Worm (Caenorhabditis elegans) whole organism, early embryonic: Measurements from ENCODE around the gene set-1.

Experiments
- B0310.2 ChIP-seq: sonication (generic microtip); optimal IDR thresholded peaks from 2 replicates; lab custom pipeline; 2016; ENCODE audit warnings: mild to moderate bottlenecking, missing genetic modification characterization, missing compliant biosample characterization
- F13C5.2 ChIP-seq: sonication (generic microtip); optimal IDR thresholded peaks from 2 replicates; lab custom pipeline; 2017; ENCODE audit warnings: mild to moderate bottlenecking, missing genetic modification characterization, inconsistent platforms, missing compliant biosample characterization
- aly-1 ChIP-seq: sonication (generic microtip); optimal IDR thresholded peaks from 2 replicates; lab custom pipeline; 2016; ENCODE audit warnings: missing genetic modification characterization, missing compliant biosample characterization
- ama-1 ChIP-seq: fragments of 150-350 bp; optimal IDR thresholded peaks from 2 replicates; lab custom pipeline; 2014
- ceh-13 ChIP-seq: fragments of 200-800 bp; sonication (Bioruptor generic); optimal IDR thresholded peaks from 2 replicates; lab custom pipeline; 2018; ENCODE audit warnings: mild to moderate bottlenecking, missing genetic modification characterization, missing compliant biosample characterization
- ceh-36 ChIP-seq: sonication (generic microtip); optimal IDR thresholded peaks from 2 replicates; lab custom pipeline; 2016; ENCODE audit warnings: missing genetic modification characterization, inconsistent platforms, missing compliant biosample characterization
- ets-7 ChIP-seq: sonication (generic microtip); optimal IDR thresholded peaks from 2 replicates; lab custom pipeline; 2016; ENCODE audit warnings: missing genotype, missing genetic modification characterization, missing compliant biosample characterization
- flt-1 ChIP-seq: fragments of 200-800 bp; sonication (Bioruptor generic); IDR thresholded peaks from 2 replicates; pipeline ENCODE4 v1.3.6; 2022; ENCODE audit warnings: missing genetic modification characterization, missing compliant biosample characterization
- hmbx-1 ChIP-seq: sonication (generic microtip); optimal IDR thresholded peaks from 2 replicates; lab custom pipeline; 2016; ENCODE audit warnings: mild to moderate bottlenecking, missing genetic modification characterization, missing compliant biosample characterization
- hmg-4 ChIP-seq: fragments of 200-800 bp; sonication (Bioruptor generic); optimal IDR thresholded peaks from 2 replicates; lab custom pipeline; 2018; ENCODE audit warnings: mild to moderate bottlenecking, missing genetic modification characterization, missing compliant biosample characterization
- hnd-1 ChIP-seq: sonication (generic microtip); optimal IDR thresholded peaks from 2 replicates; lab custom pipeline; 2016; ENCODE audit warnings: missing genetic modification characterization, missing compliant biosample characterization
- pes-1 ChIP-seq: fragments of 200-800 bp; sonication (Bioruptor generic); IDR thresholded peaks from 2 replicates; pipeline ENCODE4 v1.3.6; 2022; ENCODE audit warnings: missing genetic modification reagents, missing genetic modification characterization, missing compliant biosample characterization
- scrt-1 ChIP-seq: fragments of 200-800 bp; sonication (Bioruptor generic); IDR thresholded peaks from 2 replicates; pipeline ENCODE4 v1.3.6; 2022; ENCODE audit warnings: missing genetic modification characterization, missing compliant biosample characterization
- sea-1 ChIP-seq: fragments of 200-800 bp; sonication (Bioruptor generic); conservative IDR thresholded peaks from 2 replicates; pipeline ENCODE4 v1.3.6; 2022; ENCODE audit warnings: missing genetic modification characterization, missing compliant biosample characterization
- tbx-11 ChIP-seq: fragments of 200-800 bp; sonication (Bioruptor generic); IDR thresholded peaks from 2 replicates; pipeline ENCODE4 v1.3.6; 2022; ENCODE audit warnings: missing genetic modification characterization, missing compliant biosample characterization
- tbx-37 ChIP-seq: fragments of 200-800 bp; sonication (Bioruptor generic); conservative IDR thresholded peaks from 2 replicates; pipeline ENCODE4 v1.3.6; 2022; ENCODE audit warnings: missing genetic modification reagents, missing genetic modification characterization, missing compliant biosample characterization
- tra-4 ChIP-seq: sonication (generic microtip); optimal IDR thresholded peaks from 2 replicates; lab custom pipeline; 2017; ENCODE audit warnings: missing genetic modification characterization, missing compliant biosample characterization

The set-1 gene

ce11 chrIII:6452683-6453082 is 505 bp upstream of the set-1 start:
- TF ChIP-seq hmbx-1 (tag; lab: Kevin White, UChicago) (no peak), tra-4 (tag; lab: Kevin White, UChicago) (no peak), ama-1 (no peak), pes-1 (GFP tag; lab: Robert Waterston, UW) (no peak), sea-1 (GFP tag; lab: Robert Waterston, UW) (no peak), hmg-4 (GFP tag; lab: Kevin White, UChicago) (no peak), ets-7 (tag; lab: Kevin White, UChicago) (no peak), aly-1 (tag; lab: Kevin White, UChicago) (no peak), F13C5.2 (tag; lab: Kevin White, UChicago) (no peak), tbx-11 (no peak), scrt-1 (GFP tag; lab: Robert Waterston, UW) (no peak), tbx-37 (GFP tag; lab: Robert Waterston, UW) (no peak), ceh-36 (tag; lab: Kevin White, UChicago) (no peak), hnd-1 (tag; lab: Kevin White, UChicago) (no peak), B0310.2 (tag; lab: Kevin White, UChicago) (no peak), flt-1 (GFP tag; lab: Robert Waterston, UW) (no peak), ceh-13 (GFP tag; lab: Kevin White, UChicago) (no peak)

ce11 chrIII:6450596-6450995 is 1.6 kb downstream of the set-1 start, which contains the start of gene T26A5.6:
TSS of gene T26A5.6 (minus strand) at chrIII:6450696.
- TF ChIP-seq tbx-37 (GFP tag; lab: Robert Waterston, UW) (no peak), ama-1 (no peak), hnd-1 (tag; lab: Kevin White, UChicago) (no peak), ets-7 (tag; lab: Kevin White, UChicago) (no peak), tbx-11 (no peak), hmg-4 (GFP tag; lab: Kevin White, UChicago) (no peak), F13C5.2 (tag; lab: Kevin White, UChicago) (no peak), hmbx-1 (tag; lab: Kevin White, UChicago) (no peak), B0310.2 (tag; lab: Kevin White, UChicago) (no peak), scrt-1 (GFP tag; lab: Robert Waterston, UW) (no peak), ceh-36 (tag; lab: Kevin White, UChicago) (no peak)

- TF ChIP-seq hnd-1 (tag; lab: Kevin White, UChicago) (no peak), ets-7 (tag; lab: Kevin White, UChicago) (no peak), scrt-1 (GFP tag; lab: Robert Waterston, UW) (no peak), sea-1 (GFP tag; lab: Robert Waterston, UW) (no peak), hmbx-1 (tag; lab: Kevin White, UChicago) (no peak), pes-1 (GFP tag; lab: Robert Waterston, UW) (peak; percentile 34; the same call in 1 of the 2 replicates), ceh-36 (tag; lab: Kevin White, UChicago) (no peak), F13C5.2 (tag; lab: Kevin White, UChicago) (no peak), ama-1 (peak; percentile 70)
These were observed 2.3 kb downstream of the set-1 start for ce11 chrIII:6449854-6450253.

ce11 chrIII:6447521-6447920 is 4.7 kb downstream of the set-1 start:
- TF ChIP-seq aly-1 (tag; lab: Kevin White, UChicago) (no peak), ceh-13 (GFP tag; lab: Kevin White, UChicago) (no peak), hmg-4 (GFP tag; lab: Kevin White, UChicago) (no peak), tbx-11 (no peak), hnd-1 (tag; lab: Kevin White, UChicago) (no peak), sea-1 (GFP tag; lab: Robert Waterston, UW) (0 out of 2 replicates have a peak, but pooled peaks have one; percentile 30)

- TF ChIP-seq scrt-1 (GFP tag; lab: Robert Waterston, UW), result no peak
- no peak for TF ChIP-seq pes-1 (GFP tag; lab: Robert Waterston, UW)
- TF ChIP-seq ceh-13 (GFP tag; lab: Kevin White, UChicago), result no peak
- TF ChIP-seq tbx-37 (GFP tag; lab: Robert Waterston, UW), result no peak
- no peak for TF ChIP-seq ama-1
These were observed 5.4 kb downstream of the set-1 start, which contains the start of gene let-721 for ce11 chrIII:6446807-6447206. TSS of gene let-721 (minus strand) at chrIII:6446907.

ce11 chrIII:6444335-6444734 is 7.8 kb downstream of the set-1 start, which contains the start of gene C05D11.13:
TSS of gene C05D11.13 (minus strand) at chrIII:6444586.
- TF ChIP-seq F13C5.2 (tag; lab: Kevin White, UChicago) (no peak), hnd-1 (tag; lab: Kevin White, UChicago) (no peak), ama-1 (no peak), scrt-1 (GFP tag; lab: Robert Waterston, UW) (no peak), B0310.2 (tag; lab: Kevin White, UChicago) (no peak), pes-1 (GFP tag; lab: Robert Waterston, UW) (no peak), flt-1 (GFP tag; lab: Robert Waterston, UW) (no peak), tbx-11 (no peak), ets-7 (tag; lab: Kevin White, UChicago) (no peak)

- TF ChIP-seq tra-4 (tag; lab: Kevin White, UChicago) (no peak), ama-1 (peak; percentile 21)
These were observed 9.7 kb downstream of the set-1 start, which contains the start of gene mel-32 for ce11 chrIII:6442305-6443125. TSS of gene mel-32 (minus strand) at chrIII:6443000.
